Worm (Caenorhabditis elegans): ENCODE results near the gene inx-11.

inx-11 gene

DNA sequence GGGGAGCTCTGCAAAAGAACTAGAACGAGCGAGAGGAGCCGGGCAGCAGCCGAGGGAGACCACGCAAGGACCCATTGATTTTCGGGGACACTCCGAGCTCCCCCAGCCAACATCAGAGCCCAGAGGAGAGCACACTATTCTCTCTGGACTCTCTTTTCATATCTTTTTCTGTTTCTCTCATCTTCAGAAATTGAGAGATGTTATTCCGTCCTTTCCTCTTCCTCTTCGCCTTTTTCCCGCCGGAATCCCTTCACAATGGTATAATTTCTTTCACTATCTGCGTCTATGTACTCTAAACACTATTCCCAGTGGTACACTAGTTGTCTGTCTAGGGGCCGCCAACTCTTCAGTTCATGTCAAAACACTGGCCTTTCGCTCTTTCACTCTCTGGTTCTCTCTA lies 21.6 kb upstream of the inx-11 start:
- TF ChIP-seq skn-1 (tag; optimal IDR thresholded peaks at IDR 0.05), result peak; percentile 45
- TF ChIP-seq lsy-2 (tag; optimal IDR thresholded peaks at IDR 0.05), result peak; percentile 75 to 83
- peak; percentile 41 for TF ChIP-seq mef-2 (tag; optimal IDR thresholded peaks at IDR 0.05)
- no peak for TF ChIP-seq alr-1 (tag; optimal IDR thresholded peaks at IDR 0.05; ENCODE audit: borderline replicate concordance)
- TF ChIP-seq mdl-1 (tag; optimal IDR thresholded peaks at IDR 0.05), result peak in 1 of 2 experiments; percentile 76
- TF ChIP-seq C04F5.9 (tag; optimal IDR thresholded peaks at IDR 0.05), result no peak
- no peak for TF ChIP-seq C34B4.2 (tag; optimal IDR thresholded peaks at IDR 0.05)
- TF ChIP-seq fkh-8 (tag; optimal IDR thresholded peaks at IDR 0.05), result peak; percentile 95
- TF ChIP-seq egl-27 (tag; optimal IDR thresholded peaks at IDR 0.05), result peak; percentile 73 to 78
- TF ChIP-seq ztf-4 (tag; optimal IDR thresholded peaks at IDR 0.05), result peak; percentile 76
- peak; percentile 55 for TF ChIP-seq nhr-90 (tag; optimal IDR thresholded peaks at IDR 0.05; ENCODE audit: poor library complexity)
- peak; percentile 65 for TF ChIP-seq lir-3 (tag; optimal IDR thresholded peaks at IDR 0.05; ENCODE audit: poor library complexity)
- peak in 1 of 6 experiments; percentile 27 for TF ChIP-seq elt-3 (tag; optimal IDR thresholded peaks at IDR 0.05)
- TF ChIP-seq mep-1 (tag; optimal IDR thresholded peaks at IDR 0.05), result peak; percentile 77
- peak; percentile 92 for TF ChIP-seq swsn-7 (tag; optimal IDR thresholded peaks at IDR 0.05)
- peak; percentile 46 for TF ChIP-seq aly-2 (tag; optimal IDR thresholded peaks at IDR 0.05)
- TF ChIP-seq rnt-1 (tag; optimal IDR thresholded peaks at IDR 0.05), result peak; percentile 62
- peak; percentile 51 for TF ChIP-seq zag-1 (tag; optimal IDR thresholded peaks at IDR 0.05)
- peak; percentile 16 for TF ChIP-seq sup-37 (GFP tag; optimal IDR thresholded peaks at IDR 0.05)
- peak; percentile 82 for TF ChIP-seq nhr-19 (GFP tag; conservative IDR thresholded peaks at IDR 0.05)
- TF ChIP-seq nhr-28 (tag; optimal IDR thresholded peaks at IDR 0.05), result no peak
- peak; percentile 85 for TF ChIP-seq nhr-85 (tag)
- TF ChIP-seq ceh-82 (tag; optimal IDR thresholded peaks at IDR 0.05), result peak; percentile 34 to 62 (median 57)
- TF ChIP-seq ceh-8 (GFP tag; optimal IDR thresholded peaks at IDR 0.05), result peak; percentile 65
- TF ChIP-seq unc-86 (tag; optimal IDR thresholded peaks at IDR 0.05), result peak; percentile 88
- TF ChIP-seq unc-130 (tag; optimal IDR thresholded peaks at IDR 0.05), result peak; percentile 42
- TF ChIP-seq grh-1 (GFP tag; IDR thresholded peaks at IDR 0.05), result 0 out of 2 replicates have a peak, but pooled peaks have one; percentile 27
- peak; percentile 85 for TF ChIP-seq nhr-77 (tag; optimal IDR thresholded peaks at IDR 0.05)
- TF ChIP-seq jun-1 (tag; optimal IDR thresholded peaks at IDR 0.05), result peak; percentile 36
- no peak for TF ChIP-seq unc-30 (tag; optimal IDR thresholded peaks at IDR 0.05)
- TF ChIP-seq pax-3 (tag; optimal IDR thresholded peaks at IDR 0.05), result peak; percentile 84
- no peak for TF ChIP-seq ceh-90 (tag; optimal IDR thresholded peaks at IDR 0.05)
- TF ChIP-seq hpl-2 (GFP tag; optimal IDR thresholded peaks at IDR 0.05), result no peak
- peak; percentile 78 to 82 for TF ChIP-seq efl-1 (optimal IDR thresholded peaks at IDR 0.05)
- TF ChIP-seq efl-1 (GFP tag; optimal IDR thresholded peaks at IDR 0.05 in 1 of 2), result peak; percentile 49 to 92
- no peak for TF ChIP-seq mab-9 (GFP tag; IDR thresholded peaks at IDR 0.05)
- peak; percentile 22 for TF ChIP-seq fos-1 (tag; optimal IDR thresholded peaks at IDR 0.05)
- TF ChIP-seq snpc-4 (tag; optimal IDR thresholded peaks at IDR 0.05), result peak; percentile 71
- TF ChIP-seq dpl-1 (GFP tag; optimal IDR thresholded peaks at IDR 0.05), result peak; percentile 53 to 72 (median 64)
- TF ChIP-seq dsc-1 (tag; optimal IDR thresholded peaks at IDR 0.05), result peak; percentile 76
- TF ChIP-seq tlp-1 (tag; optimal IDR thresholded peaks at IDR 0.05), result no peak
- TF ChIP-seq egl-13 (tag; optimal IDR thresholded peaks at IDR 0.05), result peak; percentile 91
- TF ChIP-seq nhr-11 (tag; optimal IDR thresholded peaks at IDR 0.05), result peak; percentile 49
- peak; percentile 94 for TF ChIP-seq nhr-71 (tag; optimal IDR thresholded peaks at IDR 0.05)
- no peak for TF ChIP-seq aha-1 (tag; optimal IDR thresholded peaks at IDR 0.05)
- TF ChIP-seq hlh-17 (GFP tag; optimal IDR thresholded peaks at IDR 0.05; ENCODE audit: borderline replicate concordance), result no peak
- no peak for TF ChIP-seq pag-3 (tag; optimal IDR thresholded peaks at IDR 0.05; ENCODE audit: borderline replicate concordance, insufficient read depth)
- TF ChIP-seq Y116A8C.19 (tag; optimal IDR thresholded peaks at IDR 0.05; ENCODE audit: borderline replicate concordance), result no peak
- TF ChIP-seq lin-14 (GFP tag; optimal IDR thresholded peaks at IDR 0.05), result peak; percentile 99
- no peak for TF ChIP-seq ztf-11 (tag; optimal IDR thresholded peaks at IDR 0.05)
- peak; percentile 91 for TF ChIP-seq snu-23 (GFP tag; optimal IDR thresholded peaks at IDR 0.05)
- no peak for TF ChIP-seq ces-1 (GFP tag; optimal IDR thresholded peaks at IDR 0.05)

Data from whole organism, L1 larva.